Fruit fly (Drosophila melanogaster) whole organism, embryonic: ENCODE measurements around the gene Pde6.

Experiments
- Antp ChIP-seq: fragments of 200-800 bp; sonication (Bioruptor generic); optimal IDR thresholded peaks from 3 replicates; lab custom pipeline; 2016; ENCODE audit warnings: missing biosample characterization, missing genetic modification characterization
- Atf3 ChIP-seq: fragments of 200-800 bp; sonication (Bioruptor generic); optimal IDR thresholded peaks from 3 replicates; lab custom pipeline; 2016; ENCODE audit warnings: missing biosample characterization, missing genetic modification characterization
- BEAF-32 ChIP-seq: fragments of 200-800 bp; sonication (Bioruptor generic); optimal IDR thresholded peaks from 3 replicates; lab custom pipeline; 2017; ENCODE audit warnings: missing biosample characterization, missing genetic modification characterization, mild to moderate bottlenecking, moderate library complexity, missing genetic modification reagents
- CG10147 ChIP-seq: fragments of 200-800 bp; sonication (Bioruptor generic); optimal IDR thresholded peaks from 2 replicates; lab custom pipeline; 2019; ENCODE audit warnings: missing biosample characterization, mild to moderate bottlenecking, missing genetic modification characterization, moderate library complexity
- CG10431 ChIP-seq: fragments of 200-800 bp; sonication (Bioruptor generic); optimal IDR thresholded peaks from 3 replicates; lab custom pipeline; 2018; ENCODE audit warnings: missing biosample characterization, mild to moderate bottlenecking, missing genetic modification characterization
- CG11093 ChIP-seq: fragments of 200-800 bp; sonication (Bioruptor generic); IDR thresholded peaks from 3 replicates; pipeline ENCODE4 v1.3.6; 2022; ENCODE audit warnings: missing biosample characterization, missing genetic modification characterization
- CG12659 ChIP-seq: fragments of 200-800 bp; sonication (Bioruptor generic); optimal IDR thresholded peaks from 3 replicates; lab custom pipeline; 2017; ENCODE audit warnings: mild to moderate bottlenecking, missing biosample characterization, missing genetic modification reagents, missing genetic modification characterization
- CG13123 ChIP-seq: fragments of 200-800 bp; sonication (Bioruptor generic); optimal IDR thresholded peaks from 2 replicates; lab custom pipeline; 2016; ENCODE audit warnings: missing biosample characterization, missing genetic modification characterization
- CG14441 ChIP-seq: fragments of 200-800 bp; sonication (Bioruptor generic); IDR thresholded peaks from 2 replicates; pipeline ENCODE4 v1.3.6; 2022; ENCODE audit warnings: missing biosample characterization, missing genetic modification characterization
- CG15601 ChIP-seq: fragments of 200-800 bp; sonication (Bioruptor generic); optimal IDR thresholded peaks from 3 replicates; lab custom pipeline; 2019; ENCODE audit warnings: missing biosample characterization, mild to moderate bottlenecking, missing genetic modification characterization, moderate library complexity
- CG1603 ChIP-seq: fragments of 200-800 bp; sonication (Bioruptor generic); optimal IDR thresholded peaks from 2 replicates; lab custom pipeline; 2019; ENCODE audit warnings: missing biosample characterization, mild to moderate bottlenecking, missing genetic modification characterization, moderate library complexity
- CG16863 ChIP-seq: fragments of 200-800 bp; sonication (Bioruptor generic); optimal IDR thresholded peaks from 3 replicates; lab custom pipeline; 2016; ENCODE audit warnings: missing biosample characterization, missing genetic modification characterization
- CG17186 ChIP-seq: fragments of 200-800 bp; sonication (Bioruptor generic); optimal IDR thresholded peaks from 3 replicates; lab custom pipeline; 2017; ENCODE audit warnings: missing biosample characterization, missing genetic modification reagents, missing genetic modification characterization
- CG2129 ChIP-seq: fragments of 200-800 bp; sonication (Bioruptor generic); IDR thresholded peaks from 2 replicates; pipeline ENCODE4 v1.3.6; 2022; ENCODE audit warnings: missing biosample characterization, missing genetic modification characterization; ENCODE audit not compliant: partially characterized antibody
- CG2712 ChIP-seq: fragments of 200-800 bp; optimal IDR thresholded peaks from 3 replicates; lab custom pipeline; 2019; ENCODE audit warnings: missing biosample characterization, mild to moderate bottlenecking, missing genetic modification characterization, moderate library complexity
- CG2889 ChIP-seq: fragments of 200-800 bp; sonication (Bioruptor generic); IDR thresholded peaks from 3 replicates; pipeline ENCODE4 v1.3.6; 2022; ENCODE audit warnings: missing biosample characterization, missing genetic modification characterization
- CG30020 ChIP-seq: fragments of 200-800 bp; optimal IDR thresholded peaks from 2 replicates; lab custom pipeline; 2019; ENCODE audit warnings: missing biosample characterization, mild to moderate bottlenecking, missing genetic modification characterization, moderate library complexity
- CG3281 ChIP-seq: fragments of 200-800 bp; sonication (Bioruptor generic); optimal IDR thresholded peaks from 3 replicates; lab custom pipeline; 2017; ENCODE audit warnings: missing biosample characterization, mild to moderate bottlenecking, missing genetic modification characterization
- CG42726 ChIP-seq: fragments of 200-800 bp; sonication (Bioruptor generic); IDR thresholded peaks from 2 replicates; pipeline ENCODE4 v1.3.6; 2022; ENCODE audit warnings: missing biosample characterization, missing genetic modification characterization; ENCODE audit not compliant: partially characterized antibody
- CG4282 ChIP-seq: fragments of 200-800 bp; sonication (Bioruptor generic); optimal IDR thresholded peaks from 2 replicates; lab custom pipeline; 2016; ENCODE audit warnings: missing biosample characterization, missing genetic modification characterization
- CG4424 ChIP-seq: fragments of 200-800 bp; sonication (Bioruptor generic); optimal IDR thresholded peaks from 3 replicates; lab custom pipeline; 2016; ENCODE audit warnings: missing biosample characterization, missing genetic modification characterization
- CG5245 ChIP-seq: fragments of 200-800 bp; sonication (Bioruptor generic); optimal IDR thresholded peaks from 3 replicates; lab custom pipeline; 2016; ENCODE audit warnings: missing biosample characterization, missing genetic modification characterization
- CG6272 ChIP-seq: fragments of 200-800 bp; sonication (Bioruptor generic); IDR thresholded peaks from 2 replicates; pipeline ENCODE4 v1.3.6; 2022; ENCODE audit warnings: missing biosample characterization, missing genetic modification characterization
- CG6854 ChIP-seq: fragments of 200-800 bp; sonication (Bioruptor generic); optimal IDR thresholded peaks from 3 replicates; lab custom pipeline; 2017; ENCODE audit warnings: missing biosample characterization, mild to moderate bottlenecking, missing genetic modification characterization
- CG8290 ChIP-seq, 3 experiments: fragments of 200-800 bp; sonication (Bioruptor generic); optimal IDR thresholded peaks; 2 replicates each; lab custom pipeline; 2016 to 2019; ENCODE audit warnings: missing biosample characterization in 3 of 3, missing genetic modification characterization in 3 of 3, mild to moderate bottlenecking in 2 of 3, moderate library complexity in 1 of 3
- CG8478 ChIP-seq: fragments of >200 bp; optimal IDR thresholded peaks from 2 replicates; lab custom pipeline; 2018
- CG9437 ChIP-seq: fragments of 200-800 bp; sonication (Bioruptor generic); optimal IDR thresholded peaks from 2 replicates; lab custom pipeline; 2018; ENCODE audit warnings: missing biosample characterization, mild to moderate bottlenecking, missing genetic modification characterization
- CoRest ChIP-seq: fragments of 200-800 bp; sonication (Bioruptor generic); optimal IDR thresholded peaks from 3 replicates; lab custom pipeline; 2018; ENCODE audit warnings: missing biosample characterization, mild to moderate bottlenecking, missing genetic modification characterization, moderate library complexity
- ERR ChIP-seq: fragments of 200-800 bp; sonication (Bioruptor generic); optimal IDR thresholded peaks from 2 replicates; lab custom pipeline; 2016; ENCODE audit warnings: missing biosample characterization, missing genetic modification characterization
- Elba2 ChIP-seq: fragments of 200-800 bp; sonication (Bioruptor generic); optimal IDR thresholded peaks from 3 replicates; lab custom pipeline; 2016; ENCODE audit warnings: missing biosample characterization, missing genetic modification characterization
- Fer1 ChIP-seq: fragments of 200-800 bp; sonication (Bioruptor generic); optimal IDR thresholded peaks from 2 replicates; lab custom pipeline; 2017; ENCODE audit warnings: missing biosample characterization, mild to moderate bottlenecking, missing genetic modification characterization
- Med ChIP-seq: fragments of 200-800 bp; sonication (Bioruptor generic); peaks from one replicate; lab custom pipeline; 2016; ENCODE audit warnings: missing biosample characterization, missing genetic modification characterization, mild to moderate bottlenecking, inconsistent platforms, moderate library complexity
- NC2β ChIP-seq: fragments of 200-800 bp; sonication (Bioruptor generic); optimal IDR thresholded peaks from 2 replicates; lab custom pipeline; 2016; ENCODE audit warnings: missing biosample characterization, missing genetic modification characterization
- br ChIP-seq: fragments of >200 bp; optimal IDR thresholded peaks from 2 replicates; lab custom pipeline; 2017
- caup ChIP-seq: fragments of 200-800 bp; sonication (Bioruptor generic); optimal IDR thresholded peaks from 3 replicates; lab custom pipeline; 2017; ENCODE audit warnings: missing biosample characterization, mild to moderate bottlenecking, missing genetic modification characterization, moderate library complexity; ENCODE audit not compliant: severe bottlenecking
- chif ChIP-seq, 2 experiments: fragments of 200-800 bp; sonication (Bioruptor generic); optimal IDR thresholded peaks; 3 replicates each; lab custom pipeline; 2016; ENCODE audit warnings: missing biosample characterization in 2 of 2, missing genetic modification characterization in 2 of 2
- chm ChIP-seq: fragments of 200-800 bp; sonication (Bioruptor generic); IDR thresholded peaks from 2 replicates; pipeline ENCODE4 v1.3.6; 2022; ENCODE audit warnings: missing biosample characterization, missing genetic modification characterization
- fd96Cb ChIP-seq: fragments of 200-800 bp; sonication (Bioruptor generic); optimal IDR thresholded peaks from 2 replicates; lab custom pipeline; 2018; ENCODE audit warnings: missing biosample characterization, mild to moderate bottlenecking, missing genetic modification characterization, moderate library complexity
- fru ChIP-seq: fragments of >200 bp; optimal IDR thresholded peaks from 2 replicates; lab custom pipeline; 2017
- gro ChIP-seq: fragments of 200-800 bp; sonication (Bioruptor generic); optimal IDR thresholded peaks from 2 replicates; lab custom pipeline; 2016; ENCODE audit warnings: missing biosample characterization, missing genetic modification characterization
- hkb ChIP-seq, 2 experiments: fragments of 200-800 bp in 1 of 2; fragments of >200 bp in 1 of 2; sonication (Bioruptor generic) in 1 of 2; IDR thresholded peaks in 1 of 2; optimal IDR thresholded peaks in 1 of 2; 2 replicates each; pipeline versions ENCODE4 v1.3.6 to Lab custom; 2017 to 2022; ENCODE audit warnings: missing biosample characterization in 1 of 2, missing genetic modification characterization in 1 of 2
- mld ChIP-seq: fragments of 200-800 bp; sonication (Bioruptor generic); IDR thresholded peaks from 3 replicates; pipeline ENCODE4 v1.3.6; 2022; ENCODE audit warnings: missing biosample characterization, missing genetic modification characterization; ENCODE audit not compliant: partially characterized antibody
- nerfin-1 ChIP-seq: fragments of 200-800 bp; sonication (Bioruptor generic); optimal IDR thresholded peaks from 3 replicates; lab custom pipeline; 2019; ENCODE audit warnings: missing biosample characterization, mild to moderate bottlenecking, missing genetic modification characterization, moderate library complexity
- nom ChIP-seq: fragments of 200-800 bp; sonication (Bioruptor generic); optimal IDR thresholded peaks from 2 replicates; lab custom pipeline; 2017; ENCODE audit warnings: missing biosample characterization, missing genetic modification characterization, mild to moderate bottlenecking, moderate library complexity, missing genetic modification reagents
- psq ChIP-seq: fragments of 200-800 bp; sonication (Bioruptor generic); optimal IDR thresholded peaks from 2 replicates; lab custom pipeline; 2017; ENCODE audit warnings: missing biosample characterization, missing genetic modification characterization
- repo ChIP-seq: fragments of 200-800 bp; sonication (Bioruptor generic); optimal IDR thresholded peaks from 2 replicates; lab custom pipeline; 2016; ENCODE audit warnings: missing biosample characterization, missing genetic modification characterization
- sob ChIP-seq: fragments of 200-800 bp; sonication (Bioruptor generic); IDR thresholded peaks from 2 replicates; pipeline ENCODE4 v1.3.6; 2022; ENCODE audit warnings: missing biosample characterization, missing genetic modification characterization
- sr ChIP-seq: fragments of 200-800 bp; sonication (Bioruptor generic); IDR thresholded peaks from 3 replicates; pipeline ENCODE4 v1.3.6; 2022; ENCODE audit warnings: missing biosample characterization, missing genetic modification characterization
- tgo ChIP-seq: fragments of 200-800 bp; sonication (Bioruptor generic); IDR thresholded peaks from 3 replicates; pipeline ENCODE4 v1.3.6; 2022; ENCODE audit warnings: missing biosample characterization, missing genetic modification characterization
- trem ChIP-seq: fragments of 200-800 bp; optimal IDR thresholded peaks from 3 replicates; lab custom pipeline; 2019; ENCODE audit warnings: missing biosample characterization, mild to moderate bottlenecking, missing genetic modification characterization, moderate library complexity
- unpg ChIP-seq: fragments of 200-800 bp; sonication (Bioruptor generic); optimal IDR thresholded peaks from 3 replicates; lab custom pipeline; 2018; ENCODE audit warnings: missing biosample characterization, mild to moderate bottlenecking, missing genetic modification characterization, moderate library complexity

The Pde6 gene

DNA sequence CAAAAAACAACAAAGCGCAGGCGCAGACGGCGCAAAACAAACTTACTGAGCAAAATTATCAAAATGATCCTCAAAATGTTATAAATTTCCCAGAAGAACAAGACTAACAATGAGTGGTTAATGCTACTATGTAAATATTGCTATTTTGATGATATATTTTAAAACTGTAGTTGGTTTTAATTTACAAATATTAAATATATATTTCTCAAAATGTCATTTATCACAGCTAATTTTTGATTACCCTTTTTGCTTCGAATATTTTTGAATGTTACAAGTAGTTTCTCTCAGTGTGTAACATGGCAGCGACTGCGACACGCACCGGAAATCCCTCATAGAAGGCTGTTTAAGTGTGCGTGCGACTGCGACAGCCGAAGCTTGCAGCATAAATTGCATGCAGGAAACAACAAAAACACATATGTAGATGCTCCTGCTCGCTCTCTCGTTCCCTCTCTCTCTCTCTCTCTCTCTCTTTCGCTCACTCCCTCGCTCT lies 39.9 kb upstream of the Pde6 start (continued):
- TF ChIP-seq CG6272 (GFP tag; lab: Robert Waterston, UW) (no peak), BEAF-32 (GFP tag; lab: Kevin White, UChicago) (no peak), CG4424 (GFP tag; lab: Kevin White, UChicago) (peak; percentile 53), CG42726 (GFP tag; lab: Robert Waterston, UW) (no peak), CG1603 (tag; lab: Kevin White, UChicago) (peak; percentile 32), Atf3 (GFP tag; lab: Kevin White, UChicago) (no peak), CG10431 (GFP tag; lab: Kevin White, UChicago) (no peak), CG2889 (GFP tag; lab: Robert Waterston, UW) (no peak), mld (GFP tag; lab: Robert Waterston, UW) (no peak), CG6854 (GFP tag; lab: Kevin White, UChicago) (no peak), CG17186 (GFP tag; lab: Kevin White, UChicago) (no peak), caup (GFP tag; lab: Kevin White, UChicago) (no peak), CG10147 (GFP tag; lab: Kevin White, UChicago) (no peak), chif (GFP tag; optimal IDR thresholded peaks at IDR 0.05; lab: Kevin White, UChicago) (peak in 1 of 2 experiments; percentile 18), nom (peak; percentile 7), gro (GFP tag; lab: Kevin White, UChicago) (no peak), CG5245 (GFP tag; lab: Kevin White, UChicago) (no peak), CG3281 (no peak), CG15601 (tag; lab: Kevin White, UChicago) (no peak), sr (GFP tag; lab: Robert Waterston, UW) (no peak), ERR (GFP tag; lab: Kevin White, UChicago) (no peak), sob (GFP tag; lab: Robert Waterston, UW) (no peak), br (no peak), Antp (no peak), hkb (optimal IDR thresholded peaks at IDR 0.05; lab: Kevin White, UChicago) (no peak), hkb (GFP tag; IDR thresholded peaks at IDR 0.05; lab: Robert Waterston, UW) (0 out of 2 replicates have a peak, but pooled peaks have one; percentile 25), CG13123 (GFP tag; lab: Kevin White, UChicago) (no peak), CG8478 (no peak), trem (peak; percentile 21), CG2129 (no peak), fru (lab: Kevin White, UChicago) (no peak), repo (GFP tag; lab: Kevin White, UChicago) (no peak), CG2712 (tag; lab: Kevin White, UChicago) (peak; percentile 64), Fer1 (GFP tag; lab: Kevin White, UChicago) (no peak), CG30020 (no peak), CG11093 (GFP tag; lab: Robert Waterston, UW) (no peak), nerfin-1 (tag; lab: Kevin White, UChicago) (no peak), CG8290 (GFP tag; optimal IDR thresholded peaks at IDR 0.05; lab: Kevin White, UChicago) (no peak), CG8290 (tag; optimal IDR thresholded peaks at IDR 0.05; lab: Kevin White, UChicago) (no peak), CG12659 (peak; percentile 5), psq (GFP tag; lab: Kevin White, UChicago) (no peak), unpg (GFP tag; lab: Kevin White, UChicago) (peak; percentile 61), CG9437 (GFP tag; lab: Kevin White, UChicago) (no peak), CG4282 (no peak), CG14441 (no peak), CG16863 (GFP tag; lab: Kevin White, UChicago) (no peak), NC2β (GFP tag; lab: Kevin White, UChicago) (no peak), tgo (GFP tag; lab: Robert Waterston, UW) (peak; percentile 19; the same call in 1 of the 3 replicates), chm (GFP tag; lab: Robert Waterston, UW) (0 out of 2 replicates have a peak, but pooled peaks have one; percentile 36), CoRest (tag; lab: Kevin White, UChicago) (peak; percentile 42), Elba2 (GFP tag; lab: Kevin White, UChicago) (no peak), fd96Cb (tag; lab: Kevin White, UChicago) (peak; percentile 38), Med (GFP tag; lab: Kevin White, UChicago) (peak; percentile 63)
